Fruit fly (Drosophila melanogaster): ENCODE data around the gene CG13445.

CG13445 gene

DNA sequence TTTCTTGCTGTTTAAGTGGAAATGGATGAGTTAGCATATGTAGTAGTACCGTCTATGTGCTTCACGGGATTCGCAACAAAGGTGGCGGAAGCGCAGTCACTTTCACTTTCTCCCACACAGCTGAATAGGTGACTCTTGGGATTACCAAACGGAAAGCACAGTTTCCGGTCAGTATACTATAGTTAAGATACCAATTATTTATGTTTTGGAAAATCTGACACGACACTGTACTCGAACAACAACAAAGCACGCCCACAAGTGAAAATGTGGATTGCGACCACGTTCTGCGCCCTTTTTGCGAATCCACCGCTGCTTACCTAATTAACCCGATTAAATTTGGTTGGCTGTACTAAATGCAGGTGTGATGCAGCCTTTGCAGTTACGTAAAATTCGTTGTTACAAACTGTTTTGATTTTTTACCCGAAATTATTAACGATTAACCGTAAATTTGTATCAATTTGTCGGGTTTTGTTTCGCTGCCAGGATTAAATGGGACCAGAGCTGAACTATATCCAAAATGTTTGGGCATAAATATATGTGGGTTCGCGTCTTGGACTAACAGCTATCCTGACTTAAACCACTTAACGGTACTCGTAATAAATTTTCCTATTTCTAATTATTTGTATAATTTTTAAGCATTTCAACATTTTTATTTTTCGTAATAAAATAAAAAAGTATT is 25.7 kb downstream of the CG13445 start, which contains the start of gene CG18081 (continued):
- peak; percentile 69 for TF ChIP-seq pita (GFP tag; optimal IDR thresholded peaks at IDR 0.05)
- no peak for TF ChIP-seq CG16815 (GFP tag; optimal IDR thresholded peaks at IDR 0.05)
- no peak for TF ChIP-seq CG18599 (GFP tag; optimal IDR thresholded peaks at IDR 0.05)
- TF ChIP-seq jigr1 (GFP tag; IDR thresholded peaks at IDR 0.05), result no peak
- TF ChIP-seq Spps (tag; optimal IDR thresholded peaks at IDR 0.05), result no peak
- TF ChIP-seq CG14965 (GFP tag; optimal IDR thresholded peaks at IDR 0.05; ENCODE audit: borderline replicate concordance), result no peak
- TF ChIP-seq bab2 (GFP tag; optimal IDR thresholded peaks at IDR 0.05), result no peak
- TF ChIP-seq Neu2 (GFP tag; optimal IDR thresholded peaks at IDR 0.05; ENCODE audit: borderline replicate concordance), result no peak
- TF ChIP-seq MESR4 (GFP tag; optimal IDR thresholded peaks at IDR 0.05), result peak; percentile 82
- TF ChIP-seq psq (GFP tag; optimal IDR thresholded peaks at IDR 0.05), result no peak
- no peak for TF ChIP-seq lmd (GFP tag; IDR thresholded peaks at IDR 0.05)
- no peak for TF ChIP-seq CG9609 (GFP tag; optimal IDR thresholded peaks at IDR 0.05)
- TF ChIP-seq Ets97D (GFP tag; optimal IDR thresholded peaks at IDR 0.05), result peak; percentile 24
- peak; percentile 25 for TF ChIP-seq CG10267 (tag; optimal IDR thresholded peaks at IDR 0.05)
- no peak for TF ChIP-seq Atf-2 (GFP tag; optimal IDR thresholded peaks at IDR 0.05)
- peak; percentile 88 for TF ChIP-seq gfzf (GFP tag; optimal IDR thresholded peaks at IDR 0.05)
- no peak for TF ChIP-seq BtbVII (GFP tag; optimal IDR thresholded peaks at IDR 0.05)
- no peak for TF ChIP-seq CG12942 (GFP tag; optimal IDR thresholded peaks at IDR 0.05)
- no peak for TF ChIP-seq CG2678 (tag; optimal IDR thresholded peaks at IDR 0.05)
- TF ChIP-seq CG31388 (GFP tag; optimal IDR thresholded peaks at IDR 0.05), result no peak
- TF ChIP-seq CG2712 (tag; optimal IDR thresholded peaks at IDR 0.05), result peak; percentile 24
- TF ChIP-seq CG3995 (GFP tag; optimal IDR thresholded peaks at IDR 0.05), result peak; percentile 0
- TF ChIP-seq wor (GFP tag; IDR thresholded peaks at IDR 0.05), result no peak
- peak; percentile 84 for TF ChIP-seq CG9437 (GFP tag; optimal IDR thresholded peaks at IDR 0.05)
- no peak for TF ChIP-seq CG8359 (GFP tag; optimal IDR thresholded peaks at IDR 0.05; ENCODE audit: borderline replicate concordance)
- no peak for TF ChIP-seq btn (GFP tag; optimal IDR thresholded peaks at IDR 0.05)
- peak; percentile 43 for TF ChIP-seq CoRest (tag; optimal IDR thresholded peaks at IDR 0.05)
- TF ChIP-seq CG1603 (tag; optimal IDR thresholded peaks at IDR 0.05), result peak; percentile 62
- no peak for TF ChIP-seq CG7372 (GFP tag; IDR thresholded peaks at IDR 0.05)
- no peak for TF ChIP-seq Side (GFP tag; optimal IDR thresholded peaks at IDR 0.05)
- TF ChIP-seq CG10366 (GFP tag; IDR thresholded peaks at IDR 0.05), result no peak
- TF ChIP-seq caup (GFP tag; optimal IDR thresholded peaks at IDR 0.05; ENCODE audit: severe bottlenecking), result no peak
- peak; percentile 9; the same call in 1 of the 2 replicates for TF ChIP-seq Adf1 (GFP tag; IDR thresholded peaks at IDR 0.05)
- TF ChIP-seq Drgx (GFP tag; IDR thresholded peaks at IDR 0.05), result no peak
- TF ChIP-seq ewg (GFP tag; optimal IDR thresholded peaks at IDR 0.05), result no peak
- no peak for TF ChIP-seq shn (GFP tag; optimal IDR thresholded peaks at IDR 0.05)
- TF ChIP-seq fd96Cb (tag; optimal IDR thresholded peaks at IDR 0.05), result no peak
- TF ChIP-seq zen (tag; optimal IDR thresholded peaks at IDR 0.05), result peak; percentile 23
- TF ChIP-seq nmo (GFP tag; optimal IDR thresholded peaks at IDR 0.05), result peak; percentile 36
- no peak for TF ChIP-seq crol (GFP tag; IDR thresholded peaks at IDR 0.05)
- TF ChIP-seq tap (tag; optimal IDR thresholded peaks at IDR 0.05), result no peak
- no peak for TF ChIP-seq CG11093 (GFP tag; IDR thresholded peaks at IDR 0.05)
- TF ChIP-seq chn (GFP tag; optimal IDR thresholded peaks at IDR 0.05), result no peak
- TF ChIP-seq sim (GFP tag; IDR thresholded peaks at IDR 0.05), result no peak
- peak; percentile 49 for TF ChIP-seq CG15514 (GFP tag; optimal IDR thresholded peaks at IDR 0.05)
- TF ChIP-seq dysf (GFP tag; IDR thresholded peaks at IDR 0.05), result no peak
- TF ChIP-seq CG30020 (tag; optimal IDR thresholded peaks at IDR 0.05), result peak; percentile 34
- no peak for TF ChIP-seq CG2889 (GFP tag; IDR thresholded peaks at IDR 0.05)
- no peak for TF ChIP-seq CG10209 (GFP tag; optimal IDR thresholded peaks at IDR 0.05)
- TF ChIP-seq tio (GFP tag; optimal IDR thresholded peaks at IDR 0.05), result no peak
